Fruit fly (Drosophila melanogaster): ENCODE measurements around the gene CG11885.
A peak's percentile ranks its signal among the peaks of the same experiment; 100 is the strongest.

Gene CG11885

DNA sequence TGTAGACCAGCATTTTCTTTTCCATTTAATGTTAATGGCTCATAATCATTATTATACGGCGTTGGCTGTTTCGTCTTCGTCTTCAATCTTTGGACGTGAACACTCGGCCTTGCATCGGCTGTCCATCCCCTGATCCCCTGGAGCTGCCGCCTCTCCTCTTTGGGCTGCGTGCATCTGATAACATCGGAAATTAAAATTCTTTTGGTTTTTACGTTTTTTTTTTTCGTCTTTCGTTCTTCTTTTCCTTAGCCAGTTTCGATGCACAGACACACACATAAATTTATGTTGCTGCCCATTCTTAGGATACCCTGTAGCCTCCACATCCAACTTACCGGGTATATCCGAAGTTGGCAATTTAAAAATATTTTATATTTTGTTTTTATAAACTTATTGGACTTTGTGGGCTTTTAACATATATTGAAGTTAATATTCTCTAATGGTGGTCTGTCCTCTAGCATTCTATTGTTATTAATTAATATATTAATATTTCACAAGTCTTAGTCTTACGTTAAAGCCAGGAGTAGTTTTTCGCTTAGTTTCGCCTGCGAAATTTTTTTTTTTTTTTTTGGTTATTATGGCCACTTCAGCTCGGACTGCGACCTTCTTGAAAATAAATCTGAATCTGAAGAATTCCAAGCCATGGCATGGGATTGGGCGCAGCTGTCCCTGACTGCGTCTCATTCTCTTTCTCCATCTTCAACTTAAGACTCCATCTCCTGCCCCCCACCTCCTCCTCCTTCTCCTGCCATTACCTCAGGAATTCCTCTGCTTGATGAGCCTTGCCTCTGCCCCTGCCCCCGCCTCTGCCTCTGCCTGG lies 19.6 kb upstream of the CG11885 start (continued):
- TF ChIP-seq CG7372 (GFP tag; IDR thresholded peaks at IDR 0.05) (no peak), CG6689 (GFP tag; IDR thresholded peaks at IDR 0.05) (peak; percentile 58), CG18599 (GFP tag; optimal IDR thresholded peaks at IDR 0.05) (no peak), pzg (GFP tag; optimal IDR thresholded peaks at IDR 0.05) (no peak), Xbp1 (GFP tag; optimal IDR thresholded peaks at IDR 0.05) (peak; percentile 29), NC2α (GFP tag; optimal IDR thresholded peaks at IDR 0.05) (no peak), HLHmδ (GFP tag; optimal IDR thresholded peaks at IDR 0.05) (no peak), CG2116 (GFP tag; optimal IDR thresholded peaks at IDR 0.05) (peak; percentile 2), CG4730 (GFP tag; IDR thresholded peaks at IDR 0.05) (no peak), z (GFP tag; IDR thresholded peaks at IDR 0.05) (no peak), CG4707 (GFP tag; optimal IDR thresholded peaks at IDR 0.05) (no peak), pum (GFP tag; optimal IDR thresholded peaks at IDR 0.05) (no peak), NfI (GFP tag; optimal IDR thresholded peaks at IDR 0.05) (no peak), pita (GFP tag; optimal IDR thresholded peaks at IDR 0.05) (no peak), Hsf (GFP tag; optimal IDR thresholded peaks at IDR 0.05) (no peak), Mrtf (GFP tag; IDR thresholded peaks at IDR 0.05) (no peak), CG13775 (GFP tag; optimal IDR thresholded peaks at IDR 0.05) (peak; percentile 68), CG3065 (GFP tag; optimal IDR thresholded peaks at IDR 0.05) (no peak), CG12071 (GFP tag; optimal IDR thresholded peaks at IDR 0.05) (no peak), Abd-B (GFP tag; optimal IDR thresholded peaks at IDR 0.05) (peak; percentile 9), MTF-1 (GFP tag; optimal IDR thresholded peaks at IDR 0.05; ENCODE audit: borderline replicate concordance) (no peak), tap (tag; optimal IDR thresholded peaks at IDR 0.05) (no peak), so (GFP tag; IDR thresholded peaks at IDR 0.05) (no peak), kni (GFP tag; optimal IDR thresholded peaks at IDR 0.05) (no peak), D (optimal IDR thresholded peaks at IDR 0.05) (no peak), D (GFP tag; optimal IDR thresholded peaks at IDR 0.05) (peak; percentile 66), CG15696 (tag; optimal IDR thresholded peaks at IDR 0.05) (peak; percentile 89), crc (GFP tag; optimal IDR thresholded peaks at IDR 0.05) (no peak), CG30403 (GFP tag; optimal IDR thresholded peaks at IDR 0.05) (peak; percentile 42), CG1603 (tag; optimal IDR thresholded peaks at IDR 0.05) (no peak), stc (GFP tag; IDR thresholded peaks at IDR 0.05) (no peak), jing (GFP tag; optimal IDR thresholded peaks at IDR 0.05) (no peak), CG42726 (GFP tag; IDR thresholded peaks at IDR 0.05; ENCODE audit: partially characterized antibody) (no peak), emc (GFP tag; optimal IDR thresholded peaks at IDR 0.05) (no peak), CG7839 (tag; optimal IDR thresholded peaks at IDR 0.05) (peak; percentile 52), insv (GFP tag; optimal IDR thresholded peaks at IDR 0.05) (no peak), Doc2 (GFP tag; IDR thresholded peaks at IDR 0.05) (no peak), esg (GFP tag; conservative IDR thresholded peaks at IDR 0.05) (peak; percentile 17; the same call in 1 of the 2 replicates), ash1 (GFP tag; optimal IDR thresholded peaks at IDR 0.05) (no peak), grau (tag; optimal IDR thresholded peaks at IDR 0.05) (peak; percentile 58), CG33213 (GFP tag; optimal IDR thresholded peaks at IDR 0.05) (no peak), MBD-R2 (GFP tag; IDR thresholded peaks at IDR 0.05) (no peak), CG17829 (tag; optimal IDR thresholded peaks at IDR 0.05) (peak; percentile 84), pros (GFP tag; optimal IDR thresholded peaks at IDR 0.05) (peak; percentile 76), CG10959 (GFP tag; IDR thresholded peaks at IDR 0.05) (peak; percentile 76), ATbp (GFP tag; optimal IDR thresholded peaks at IDR 0.05) (no peak), CG10147 (GFP tag; optimal IDR thresholded peaks at IDR 0.05) (no peak), CG1529 (GFP tag; optimal IDR thresholded peaks at IDR 0.05) (peak; percentile 43), danr (GFP tag; IDR thresholded peaks at IDR 0.05) (no peak), dysf (GFP tag; IDR thresholded peaks at IDR 0.05) (no peak)

Data from whole organism, embryonic.